Fruit fly (Drosophila melanogaster): ENCODE data around the gene dj-1beta.

dj-1beta gene

dm6 chr3R:30812023-30812345 is 5.1 kb downstream of the dj-1beta start:
- TF ChIP-seq CG9948 (tag; optimal IDR thresholded peaks at IDR 0.05) (no peak), EcR (GFP tag; optimal IDR thresholded peaks at IDR 0.05) (no peak), fd96Ca (GFP tag; IDR thresholded peaks at IDR 0.05) (no peak), CG8301 (tag; optimal IDR thresholded peaks at IDR 0.05) (no peak)

dm6 chr3R:30812401-30813207 is 5.7 kb downstream of the dj-1beta start:
- TF ChIP-seq CG9948 (tag; optimal IDR thresholded peaks at IDR 0.05) (peak; percentile 5), Pif1A (GFP tag; optimal IDR thresholded peaks at IDR 0.05) (peak; percentile 13), CG14655 (GFP tag; optimal IDR thresholded peaks at IDR 0.05) (peak; percentile 25), Snoo (tag; optimal IDR thresholded peaks at IDR 0.05) (peak; percentile 16), CG8301 (tag; optimal IDR thresholded peaks at IDR 0.05) (peak; percentile 12), CG10348 (GFP tag; IDR thresholded peaks at IDR 0.05) (no peak), CG4496 (GFP tag; IDR thresholded peaks at IDR 0.05) (no peak), Ets98B (GFP tag; IDR thresholded peaks at IDR 0.05) (peak; percentile 29; the same call in 1 of the 2 replicates), CG34367 (tag; optimal IDR thresholded peaks at IDR 0.05) (no peak)

DNA sequence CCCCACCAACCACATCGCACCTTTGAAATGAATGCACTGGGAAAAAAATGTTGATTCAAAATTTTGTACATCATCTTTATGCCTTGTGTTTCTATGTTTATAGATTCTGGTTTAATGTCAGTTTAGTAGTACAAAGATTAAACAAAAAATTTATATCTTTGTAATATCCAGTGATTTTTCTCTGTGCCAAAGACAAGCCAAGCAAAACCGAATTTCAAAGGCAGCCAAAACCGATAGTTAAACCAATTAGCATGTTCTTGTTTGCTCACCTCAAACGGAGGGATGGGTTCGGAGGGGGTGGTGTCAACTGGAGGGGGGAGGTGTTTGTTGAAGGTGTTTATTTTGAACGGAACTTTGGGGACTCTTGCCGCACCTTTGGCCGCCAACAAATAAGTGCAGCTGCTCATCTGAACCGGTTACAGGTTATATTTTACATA is 7.0 kb downstream of the dj-1beta start:
- TF ChIP-seq gl (tag; optimal IDR thresholded peaks at IDR 0.05) (peak; percentile 30), Ets98B (GFP tag; IDR thresholded peaks at IDR 0.05) (peak; percentile 87), Pif1A (GFP tag; optimal IDR thresholded peaks at IDR 0.05) (peak; percentile 85), CG9948 (tag; optimal IDR thresholded peaks at IDR 0.05) (peak; percentile 56), D1 (tag; optimal IDR thresholded peaks at IDR 0.05) (no peak), EcR (GFP tag; optimal IDR thresholded peaks at IDR 0.05) (no peak), CG14655 (GFP tag; optimal IDR thresholded peaks at IDR 0.05) (peak; percentile 70), CG17806 (tag; optimal IDR thresholded peaks at IDR 0.05) (peak; percentile 73), CG13204 (GFP tag; optimal IDR thresholded peaks at IDR 0.05) (no peak), Snoo (tag; optimal IDR thresholded peaks at IDR 0.05) (peak; percentile 84), CG8159 (tag; optimal IDR thresholded peaks at IDR 0.05) (peak; percentile 76), rn (GFP tag; IDR thresholded peaks at IDR 0.05) (peak; percentile 52; the same call in 1 of the 2 replicates), fd96Ca (GFP tag; IDR thresholded peaks at IDR 0.05) (peak; percentile 57; the same call in 1 of the 3 replicates), CG10348 (GFP tag; IDR thresholded peaks at IDR 0.05) (no peak), CG32121 (GFP tag; IDR thresholded peaks at IDR 0.05) (peak; percentile 87), CG8301 (tag; optimal IDR thresholded peaks at IDR 0.05) (peak; percentile 76), CG12605 (GFP tag; IDR thresholded peaks at IDR 0.05) (peak; percentile 74), CG34367 (tag; optimal IDR thresholded peaks at IDR 0.05) (peak; percentile 52), CG15710 (tag; optimal IDR thresholded peaks at IDR 0.05) (peak; percentile 59), Pif1B (GFP tag; optimal IDR thresholded peaks at IDR 0.05) (peak; percentile 80), CG4496 (GFP tag; IDR thresholded peaks at IDR 0.05) (peak; percentile 87)

- TF ChIP-seq CG8301 (tag; optimal IDR thresholded peaks at IDR 0.05) (peak; percentile 79), rn (GFP tag; IDR thresholded peaks at IDR 0.05) (0 out of 2 replicates have a peak, but pooled peaks have one; percentile 24), CG13204 (GFP tag; optimal IDR thresholded peaks at IDR 0.05) (no peak), gl (tag; optimal IDR thresholded peaks at IDR 0.05) (no peak), Pif1A (GFP tag; optimal IDR thresholded peaks at IDR 0.05) (peak; percentile 72), CG4496 (GFP tag; IDR thresholded peaks at IDR 0.05) (peak; percentile 89), CG17806 (tag; optimal IDR thresholded peaks at IDR 0.05) (peak; percentile 38), Snoo (tag; optimal IDR thresholded peaks at IDR 0.05) (no peak), CG10348 (GFP tag; IDR thresholded peaks at IDR 0.05) (no peak), CG12605 (GFP tag; IDR thresholded peaks at IDR 0.05) (peak; percentile 68), CG32121 (GFP tag; IDR thresholded peaks at IDR 0.05) (peak; percentile 75), CG14655 (GFP tag; optimal IDR thresholded peaks at IDR 0.05) (peak; percentile 79), fd96Ca (GFP tag; IDR thresholded peaks at IDR 0.05) (peak; percentile 91), CG34367 (tag; optimal IDR thresholded peaks at IDR 0.05) (peak; percentile 45), CG8159 (tag; optimal IDR thresholded peaks at IDR 0.05) (peak; percentile 59), CG15710 (tag; optimal IDR thresholded peaks at IDR 0.05) (peak; percentile 46), D1 (tag; optimal IDR thresholded peaks at IDR 0.05) (no peak), CG9948 (tag; optimal IDR thresholded peaks at IDR 0.05) (peak; percentile 40), Pif1B (GFP tag; optimal IDR thresholded peaks at IDR 0.05) (peak; percentile 56), Ets98B (GFP tag; IDR thresholded peaks at IDR 0.05) (peak; percentile 51; the same call in 1 of the 2 replicates), EcR (GFP tag; optimal IDR thresholded peaks at IDR 0.05) (no peak)
Measured at dm6 chr3R:30814597-30815252, 7.8 kb downstream of the dj-1beta start.

DNA sequence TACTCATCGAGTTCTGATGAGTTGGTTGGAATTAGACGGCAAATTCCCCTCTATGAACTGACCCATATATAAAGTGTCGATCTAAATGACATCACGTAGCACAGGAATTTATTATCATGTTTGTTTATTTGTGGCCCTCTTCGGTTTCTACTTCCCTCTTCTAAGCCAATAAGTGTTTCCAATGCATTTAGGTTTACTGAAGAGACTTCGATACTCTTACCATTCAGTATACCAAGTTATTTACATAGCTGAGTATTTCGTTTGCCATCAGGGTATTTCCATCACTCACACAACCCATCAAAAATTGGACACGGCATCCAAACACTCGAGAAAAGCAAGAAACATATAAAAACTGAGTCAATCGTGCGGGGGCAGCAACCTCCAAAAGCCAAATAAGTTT is 9.3 kb downstream of the dj-1beta start:
- TF ChIP-seq Pif1A (GFP tag; optimal IDR thresholded peaks at IDR 0.05) (no peak), CG4496 (GFP tag; IDR thresholded peaks at IDR 0.05) (0 out of 3 replicates have a peak, but pooled peaks have one; percentile 13)

dm6 chr3R:30817246-30817645 is 10.3 kb downstream of the dj-1beta start:
- TF ChIP-seq CG4496 (GFP tag; IDR thresholded peaks at IDR 0.05) (no peak), CG13204 (GFP tag; optimal IDR thresholded peaks at IDR 0.05) (no peak), CG32121 (GFP tag; IDR thresholded peaks at IDR 0.05) (no peak), CG34367 (tag; optimal IDR thresholded peaks at IDR 0.05) (no peak), CG8301 (tag; optimal IDR thresholded peaks at IDR 0.05) (peak; percentile 31), CG14655 (GFP tag; optimal IDR thresholded peaks at IDR 0.05) (peak; percentile 19), EcR (GFP tag; optimal IDR thresholded peaks at IDR 0.05) (no peak), Pif1A (GFP tag; optimal IDR thresholded peaks at IDR 0.05) (peak; percentile 45), CG17806 (tag; optimal IDR thresholded peaks at IDR 0.05) (peak; percentile 42), CG12605 (GFP tag; IDR thresholded peaks at IDR 0.05) (0 out of 2 replicates have a peak, but pooled peaks have one; percentile 17), fd96Ca (GFP tag; IDR thresholded peaks at IDR 0.05) (no peak), Ets98B (GFP tag; IDR thresholded peaks at IDR 0.05) (no peak), D1 (tag; optimal IDR thresholded peaks at IDR 0.05) (no peak), CG15710 (tag; optimal IDR thresholded peaks at IDR 0.05) (peak; percentile 35), Snoo (tag; optimal IDR thresholded peaks at IDR 0.05) (peak; percentile 30), CG9948 (tag; optimal IDR thresholded peaks at IDR 0.05) (peak; percentile 4), Pif1B (GFP tag; optimal IDR thresholded peaks at IDR 0.05) (no peak), gl (tag; optimal IDR thresholded peaks at IDR 0.05) (no peak), CG8159 (tag; optimal IDR thresholded peaks at IDR 0.05) (peak; percentile 41), rn (GFP tag; IDR thresholded peaks at IDR 0.05) (no peak), CG10348 (GFP tag; IDR thresholded peaks at IDR 0.05) (no peak)
